Worm (Caenorhabditis elegans) whole organism, young adult: ENCODE results near the gene ldb-1.

Experiments
- F22D6.2 ChIP-seq: sonication (generic microtip); optimal IDR thresholded peaks from 2 replicates; lab custom pipeline; 2016; ENCODE audit warnings: mild to moderate bottlenecking, missing genetic modification characterization, missing compliant biosample characterization
- F39B2.1 ChIP-seq: fragments of 200-800 bp; sonication (Bioruptor generic); IDR thresholded peaks from 2 replicates; pipeline ENCODE4 v1.3.6; 2022; ENCODE audit warnings: missing genetic modification reagents, missing genetic modification characterization, missing compliant biosample characterization
- F49E8.2 ChIP-seq: sonication (generic microtip); optimal IDR thresholded peaks from 3 replicates; lab custom pipeline; 2017; ENCODE audit warnings: missing genetic modification characterization, mild to moderate bottlenecking, missing compliant biosample characterization, antibody characterized with exemption, moderate library complexity; ENCODE audit not compliant: insufficient read depth
- F57C9.4 ChIP-seq: sonication (generic microtip); optimal IDR thresholded peaks from 2 replicates; lab custom pipeline; 2017; ENCODE audit warnings: mild to moderate bottlenecking, missing genetic modification characterization, missing compliant biosample characterization
- K12H6.12 ChIP-seq: fragments of 200-800 bp; sonication (Bioruptor generic); optimal IDR thresholded peaks from 2 replicates; lab custom pipeline; 2018; ENCODE audit warnings: mild to moderate bottlenecking, missing genetic modification characterization, missing compliant biosample characterization
- T26A5.8 ChIP-seq: sonication (generic microtip); optimal IDR thresholded peaks from 2 replicates; lab custom pipeline; 2016; ENCODE audit warnings: missing genetic modification characterization, missing compliant biosample characterization
- Y67H2A.10 ChIP-seq: fragments of 200-800 bp; sonication (Bioruptor generic); conservative IDR thresholded peaks from 2 replicates; pipeline ENCODE4 v1.3.6; 2022; ENCODE audit warnings: missing genetic modification reagents, missing genetic modification characterization, missing compliant biosample characterization
- Y95B8A.8 ChIP-seq: fragments of 200-800 bp; sonication (Bioruptor generic); IDR thresholded peaks from 2 replicates; pipeline ENCODE4 v1.3.6; 2022; ENCODE audit warnings: missing genetic modification reagents, missing genetic modification characterization, missing compliant biosample characterization
- akir-1 ChIP-seq: fragments of 200-800 bp; sonication (Bioruptor generic); optimal IDR thresholded peaks from 2 replicates; lab custom pipeline; 2018; ENCODE audit warnings: mild to moderate bottlenecking, missing genetic modification characterization, moderate library complexity, missing compliant biosample characterization
- ceh-79 ChIP-seq: sonication (generic microtip); optimal IDR thresholded peaks from 2 replicates; lab custom pipeline; 2017; ENCODE audit warnings: mild to moderate bottlenecking, missing genetic modification characterization, missing compliant biosample characterization
- ceh-91 ChIP-seq: fragments of 200-800 bp; sonication (Bioruptor generic); IDR thresholded peaks from 2 replicates; pipeline ENCODE4 v1.3.6; 2022; ENCODE audit warnings: missing genetic modification reagents, missing genetic modification characterization, missing compliant biosample characterization
- fkh-3 ChIP-seq: sonication (generic microtip); optimal IDR thresholded peaks from 2 replicates; lab custom pipeline; 2016; ENCODE audit warnings: mild to moderate bottlenecking, missing genetic modification characterization, missing compliant biosample characterization
- hmg-1.2 ChIP-seq: fragments of 200-800 bp; sonication (Bioruptor generic); IDR thresholded peaks from 2 replicates; pipeline ENCODE4 v1.3.6; 2022; ENCODE audit warnings: missing genetic modification reagents, missing genetic modification characterization, missing compliant biosample characterization
- hmg-20 ChIP-seq: fragments of 200-800 bp; sonication (Bioruptor generic); IDR thresholded peaks from 2 replicates; pipeline ENCODE4 v1.3.6; 2022; ENCODE audit warnings: missing genetic modification reagents, missing genetic modification characterization, missing compliant biosample characterization
- hsf-1 ChIP-seq: fragments of 200-800 bp; sonication (Bioruptor generic); IDR thresholded peaks from 2 replicates; pipeline ENCODE4 v1.3.6; 2022; ENCODE audit warnings: missing genetic modification reagents, missing genetic modification characterization, missing compliant biosample characterization
- lin-54 ChIP-seq: fragments of 200-800 bp; sonication (Bioruptor generic); optimal IDR thresholded peaks from 2 replicates; lab custom pipeline; 2018; ENCODE audit warnings: mild to moderate bottlenecking, missing genetic modification characterization, missing compliant biosample characterization
- lir-1 ChIP-seq: fragments of 200-800 bp; sonication (Bioruptor generic); conservative IDR thresholded peaks from 2 replicates; pipeline ENCODE4 v1.3.6; 2022; ENCODE audit warnings: missing genetic modification reagents, missing genetic modification characterization, missing compliant biosample characterization
- mes-4 ChIP-seq: sonication (generic microtip); optimal IDR thresholded peaks from 2 replicates; lab custom pipeline; 2016; ENCODE audit warnings: missing genotype, missing genetic modification characterization, missing compliant biosample characterization
- mxl-1 ChIP-seq: sonication (generic microtip); optimal IDR thresholded peaks from 2 replicates; lab custom pipeline; 2016; ENCODE audit warnings: missing genetic modification characterization, missing compliant biosample characterization
- nfya-1 ChIP-seq: sonication (generic microtip); optimal IDR thresholded peaks from 2 replicates; lab custom pipeline; 2017; ENCODE audit warnings: antibody characterized with exemption, missing compliant biosample characterization, missing genetic modification characterization, borderline replicate concordance; ENCODE audit not compliant: insufficient read depth
- nfya-2 ChIP-seq: fragments of 200-800 bp; sonication (Bioruptor generic); IDR thresholded peaks from 2 replicates; pipeline ENCODE4 v1.3.6; 2022; ENCODE audit warnings: missing genetic modification reagents, missing genetic modification characterization, missing compliant biosample characterization
- nfyb-1 ChIP-seq: fragments of 200-800 bp; sonication (Bioruptor generic); IDR thresholded peaks from 2 replicates; pipeline ENCODE4 v1.3.6; 2022; ENCODE audit warnings: missing genetic modification reagents, missing genetic modification characterization, missing compliant biosample characterization
- pha-4 ChIP-seq: fragments of 150-350 bp; sonication (generic microtip); optimal IDR thresholded peaks from 2 replicates; lab custom pipeline; 2014; ENCODE audit warnings: missing biosample characterization, missing genetic modification reagents, missing genetic modification characterization
- rcor-1 ChIP-seq: fragments of 200-800 bp; sonication (Bioruptor generic); IDR thresholded peaks from 2 replicates; pipeline ENCODE4 v1.3.6; 2022; ENCODE audit warnings: missing genetic modification reagents, missing genetic modification characterization, missing compliant biosample characterization
- repo-1 ChIP-seq: sonication (generic microtip); optimal IDR thresholded peaks from 2 replicates; lab custom pipeline; 2017; ENCODE audit warnings: mild to moderate bottlenecking, missing genetic modification characterization, missing compliant biosample characterization
- snpc-1.1 ChIP-seq: sonication (generic microtip); optimal IDR thresholded peaks from 2 replicates; lab custom pipeline; 2017; ENCODE audit warnings: missing genetic modification characterization, mild to moderate bottlenecking, missing compliant biosample characterization, antibody characterized with exemption, moderate library complexity, missing genotype, missing genetic modification reagents; ENCODE audit not compliant: insufficient read depth
- snpc-3.4 ChIP-seq: sonication (generic microtip); optimal IDR thresholded peaks from 2 replicates; lab custom pipeline; 2017; ENCODE audit warnings: missing genetic modification characterization, mild to moderate bottlenecking, missing compliant biosample characterization, antibody characterized with exemption, moderate library complexity, missing genotype, missing genetic modification reagents
- snpc-4 ChIP-seq, 5 experiments: fragments of 150-350 bp in 1 of 5; sonication (generic microtip) in 4 of 5; optimal IDR thresholded peaks; 2 replicates each; lab custom pipeline; 2014 to 2018; ENCODE audit warnings: missing genetic modification characterization in 5 of 5, missing biosample characterization in 3 of 5, antibody characterized with exemption in 2 of 5, mild to moderate bottlenecking in 2 of 5, missing compliant biosample characterization in 2 of 5, missing genotype in 2 of 5, moderate library complexity in 2 of 5, missing genetic modification reagents in 1 of 5
- tbp1 ChIP-seq: fragments of 200-800 bp; sonication (Bioruptor generic); optimal IDR thresholded peaks from 2 replicates; lab custom pipeline; 2018; ENCODE audit warnings: mild to moderate bottlenecking, missing genetic modification characterization, missing compliant biosample characterization
- unc-130 ChIP-seq: sonication (generic microtip); optimal IDR thresholded peaks from 2 replicates; lab custom pipeline; 2016; ENCODE audit warnings: missing genetic modification reagents, missing genetic modification characterization, missing compliant biosample characterization
- xnd-1 ChIP-seq: sonication (generic microtip); optimal IDR thresholded peaks from 2 replicates; lab custom pipeline; 2016; ENCODE audit warnings: missing genotype, missing genetic modification reagents, missing genetic modification characterization, missing compliant biosample characterization
- zfh-2 ChIP-seq: fragments of 200-800 bp; sonication (Bioruptor generic); conservative IDR thresholded peaks from 2 replicates; pipeline ENCODE4 v1.3.6; 2022; ENCODE audit warnings: missing genetic modification reagents, missing genetic modification characterization, missing compliant biosample characterization
- ztf-25 ChIP-seq: fragments of 200-800 bp; sonication (Bioruptor generic); IDR thresholded peaks from 2 replicates; pipeline ENCODE4 v1.3.6; 2022; ENCODE audit warnings: missing genetic modification reagents, missing genetic modification characterization, missing compliant biosample characterization
- ztf-28 ChIP-seq: fragments of 200-800 bp; sonication (Bioruptor generic); IDR thresholded peaks from 2 replicates; pipeline ENCODE4 v1.3.6; 2022; ENCODE audit warnings: missing genetic modification reagents, missing genetic modification characterization, missing compliant biosample characterization

Gene ldb-1

DNA sequence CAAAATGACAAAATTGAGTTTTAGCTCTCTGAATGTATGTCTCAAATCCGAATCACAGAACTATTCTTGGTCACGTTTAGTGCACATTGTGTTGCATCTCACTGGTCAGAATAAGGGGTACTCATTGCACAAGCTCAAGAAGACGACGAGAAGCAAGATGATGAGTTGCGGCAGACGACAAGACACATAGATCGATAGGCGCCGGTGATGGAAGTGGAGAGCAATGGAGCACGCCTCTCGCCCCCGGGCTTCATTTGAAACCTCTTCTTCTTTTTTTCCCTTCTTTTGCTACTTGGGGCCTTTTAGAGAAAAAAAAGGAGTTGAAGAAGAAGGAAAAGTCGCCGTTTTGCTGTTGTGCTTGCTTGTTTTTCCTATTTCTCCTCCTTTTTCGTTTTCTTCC lies 39.6 kb downstream of the ldb-1 start, which contains the start of gene apt-9:
apt-9 (plus strand) TSS at position 194 of the 400 bp plus-strand sequence.
- TF ChIP-seq F49E8.2 (no peak), K12H6.12 (tag; lab: Kevin White, UChicago) (peak; percentile 20), zfh-2 (GFP tag; lab: Robert Waterston, UW) (peak; percentile 59)

DNA sequence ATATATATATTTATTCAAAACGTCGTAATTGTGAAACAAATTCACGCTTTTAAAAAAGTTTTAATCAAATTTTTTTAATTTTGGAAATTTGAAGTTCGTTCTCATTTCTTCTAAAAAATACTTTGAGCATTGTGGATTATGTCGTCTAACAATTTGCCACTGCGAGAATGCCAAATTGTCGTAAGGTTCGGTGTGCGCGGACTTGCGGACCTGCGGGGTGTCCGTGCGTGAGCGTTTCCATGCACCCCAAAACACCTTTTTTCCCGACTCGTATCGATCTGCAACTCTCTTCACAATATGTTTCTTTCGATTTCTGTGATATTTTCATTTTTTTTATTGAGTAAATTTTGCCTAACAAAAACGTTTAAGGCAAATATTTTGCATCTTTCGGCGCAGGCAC lies 44.0 kb downstream of the ldb-1 start:
- TF ChIP-seq hsf-1 (GFP tag; lab: Robert Waterston, UW) (no peak), rcor-1 (GFP tag; lab: Robert Waterston, UW) (no peak), ztf-25 (GFP tag; lab: Robert Waterston, UW) (no peak), ztf-28 (GFP tag; lab: Robert Waterston, UW) (no peak), T26A5.8 (tag; lab: Kevin White, UChicago) (no peak), hmg-20 (GFP tag; lab: Robert Waterston, UW) (no peak), lin-54 (GFP tag; lab: Kevin White, UChicago) (no peak), mxl-1 (tag; lab: Kevin White, UChicago) (no peak), xnd-1 (tag; lab: Kevin White, UChicago) (no peak)

DNA sequence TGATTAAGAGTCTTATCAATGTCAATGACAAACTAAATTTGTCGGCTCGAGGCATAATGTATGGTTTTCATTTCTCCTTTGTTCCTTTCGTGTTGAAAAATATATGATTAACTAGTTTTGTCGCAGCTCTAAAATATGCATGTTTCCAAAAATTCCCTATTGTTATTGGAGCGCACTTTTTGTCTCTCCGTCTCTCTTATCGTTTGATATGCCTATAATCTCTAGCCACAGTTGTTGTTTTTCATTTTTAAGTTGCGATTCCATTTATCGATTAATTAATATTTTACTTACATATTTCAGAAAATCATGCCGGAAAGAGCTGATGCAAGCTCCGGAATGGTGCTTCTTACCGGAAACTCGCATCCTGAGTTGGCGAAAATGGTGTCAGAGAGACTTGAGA lies 44.6 kb downstream of the ldb-1 start, which contains the start of gene W04G3.5:
W04G3.5 (plus strand) TSS at position 301 of the 400 bp plus-strand sequence.
- no peak for TF ChIP-seq K12H6.12 (tag; lab: Kevin White, UChicago)

DNA sequence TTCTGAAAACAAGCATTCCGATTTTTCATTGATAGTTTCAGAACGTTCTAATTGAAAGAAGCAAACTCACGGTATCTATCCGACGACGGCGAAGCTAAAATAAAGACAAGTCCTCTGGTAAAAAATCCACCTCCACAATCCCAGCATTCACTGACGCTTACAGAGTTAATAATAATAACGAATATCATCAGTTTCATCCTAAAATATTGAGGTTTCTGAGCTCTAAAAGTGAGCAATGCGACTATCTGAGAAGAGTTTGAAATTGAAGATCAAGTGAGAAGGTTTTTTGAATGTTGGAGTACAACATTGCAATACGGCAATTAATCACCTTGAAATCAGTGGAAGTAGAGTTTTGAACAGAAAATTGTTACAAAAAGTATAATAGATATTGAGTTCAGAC lies 47.8 kb downstream of the ldb-1 start, which contains the start of gene W04G3.12:
W04G3.12 (minus strand) TSS at position 311 of the 400 bp plus-strand sequence.
- TF ChIP-seq F57C9.4 (no peak), Y95B8A.8 (GFP tag; lab: Robert Waterston, UW) (no peak), ceh-79 (tag; lab: Kevin White, UChicago) (no peak), hmg-1.2 (GFP tag; lab: Robert Waterston, UW) (no peak), akir-1 (GFP tag; lab: Kevin White, UChicago) (no peak), lir-1 (no peak), snpc-3.4 (tag; lab: Kevin White, UChicago) (no peak), nfya-2 (GFP tag; lab: Robert Waterston, UW) (no peak), pha-4 (tag; lab: Kevin White, UChicago) (no peak)

DNA sequence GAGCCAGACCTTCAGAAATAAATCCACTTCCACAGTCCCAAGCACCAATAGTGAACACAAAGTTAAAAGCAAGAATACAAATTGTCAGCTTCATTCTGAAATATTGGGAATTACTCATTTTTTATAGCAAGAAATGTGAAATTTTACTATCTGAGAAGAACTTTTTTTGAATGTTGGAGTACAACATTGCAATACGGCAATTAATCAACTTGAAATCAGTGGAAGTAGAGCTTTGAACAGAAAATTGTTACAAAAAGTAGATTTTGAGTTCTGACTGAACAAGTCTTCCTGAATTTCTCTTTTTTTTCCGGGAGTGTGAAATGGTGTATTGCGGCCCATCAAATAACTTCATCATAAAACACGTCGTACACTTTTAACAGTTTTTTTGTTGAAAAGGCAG lies 49.4 kb downstream of the ldb-1 start, which contains the start of gene W04G3.10:
W04G3.10 (minus strand) TSS at position 101 of the 400 bp plus-strand sequence.
- TF ChIP-seq snpc-1.1 (tag; lab: Kevin White, UChicago), result no peak
- no peak for TF ChIP-seq nfya-1 (tag; lab: Kevin White, UChicago)
- no peak for TF ChIP-seq mes-4 (tag; lab: Kevin White, UChicago)
- no peak for TF ChIP-seq tbp1
- no peak for TF ChIP-seq snpc-4 (GFP tag; optimal IDR thresholded peaks at IDR 0.05; lab: Kevin White, UChicago)
- no peak for TF ChIP-seq snpc-4 (tag; optimal IDR thresholded peaks at IDR 0.05; lab: Kevin White, UChicago)
- no peak for TF ChIP-seq nfyb-1 (GFP tag; lab: Robert Waterston, UW)
- no peak for TF ChIP-seq ztf-28 (GFP tag; lab: Robert Waterston, UW)
- no peak for TF ChIP-seq repo-1 (tag; lab: Kevin White, UChicago)
- no peak for TF ChIP-seq F39B2.1 (GFP tag; lab: Robert Waterston, UW)
- TF ChIP-seq fkh-3 (tag; lab: Kevin White, UChicago), result no peak
- TF ChIP-seq F22D6.2, result no peak
- no peak for TF ChIP-seq ceh-79 (tag; lab: Kevin White, UChicago)
- no peak for TF ChIP-seq ceh-91 (GFP tag; lab: Robert Waterston, UW)
- no peak for TF ChIP-seq Y67H2A.10
- TF ChIP-seq unc-130 (GFP tag; lab: Kevin White, UChicago), result no peak
